Worm (Caenorhabditis elegans) whole organism, L1 larva: Measurements from ENCODE around the gene mrck-1.

Source experiments
- C04F5.9 ChIP-seq: sonication (generic microtip); optimal IDR thresholded peaks from 2 replicates; lab custom pipeline; 2016; ENCODE audit warnings: missing genetic modification characterization, missing compliant biosample characterization
- C16A3.4 ChIP-seq: fragments of 150-350 bp; optimal IDR thresholded peaks from 2 replicates; lab custom pipeline; 2014; ENCODE audit warnings: missing biosample characterization, missing genetic modification characterization
- C34B4.2 ChIP-seq: sonication (generic microtip); optimal IDR thresholded peaks from 2 replicates; lab custom pipeline; 2017; ENCODE audit warnings: mild to moderate bottlenecking, missing genetic modification characterization, missing compliant biosample characterization
- F16B12.6 ChIP-seq: fragments of 150-350 bp; optimal IDR thresholded peaks from 2 replicates; lab custom pipeline; 2014; ENCODE audit warnings: missing biosample characterization, missing genetic modification characterization
- ama-1 ChIP-seq: fragments of 150-350 bp; optimal IDR thresholded peaks from 2 replicates; lab custom pipeline; 2014
- blmp-1 ChIP-seq: fragments of 150-350 bp; optimal IDR thresholded peaks from 2 replicates; lab custom pipeline; 2014; ENCODE audit warnings: missing biosample characterization, missing genetic modification characterization
- ceh-63 ChIP-seq: fragments of 200-800 bp; sonication (Bioruptor generic); optimal IDR thresholded peaks from 2 replicates; lab custom pipeline; 2018; ENCODE audit warnings: mild to moderate bottlenecking, missing genetic modification characterization, missing compliant biosample characterization
- ceh-8 ChIP-seq: fragments of 200-800 bp; sonication (Bioruptor generic); optimal IDR thresholded peaks from 2 replicates; lab custom pipeline; 2018; ENCODE audit warnings: mild to moderate bottlenecking, missing genetic modification characterization, moderate library complexity, missing compliant biosample characterization
- efl-1 ChIP-seq, 4 experiments: fragments of 150-350 bp; optimal IDR thresholded peaks in 3 of 4; peaks in 1 of 4; 1 replicate in 1 of 4; 2 replicates in 3 of 4; lab custom pipeline; 2014; ENCODE audit warnings: missing biosample characterization in 2 of 4, missing genetic modification characterization in 2 of 4, missing genetic modification reagents in 2 of 4
- elt-2 ChIP-seq: sonication (generic microtip); optimal IDR thresholded peaks from 2 replicates; lab custom pipeline; 2016; ENCODE audit warnings: missing genetic modification characterization, mild to moderate bottlenecking, inconsistent platforms, missing compliant biosample characterization, missing genetic modification reagents
- elt-3 ChIP-seq, 6 experiments: fragments of 150-350 bp in 1 of 6; sonication (generic microtip); optimal IDR thresholded peaks; 2 replicates each; lab custom pipeline; 2017 to 2018; ENCODE audit warnings: missing biosample characterization in 6 of 6, missing genetic modification characterization in 6 of 6, inconsistent platforms in 1 of 6
- fkh-10 ChIP-seq: sonication (generic microtip); optimal IDR thresholded peaks from 2 replicates; lab custom pipeline; 2017; ENCODE audit warnings: missing biosample characterization, missing genetic modification reagents, missing genetic modification characterization
- fkh-4 ChIP-seq: sonication (generic microtip); optimal IDR thresholded peaks from 2 replicates; lab custom pipeline; 2016; ENCODE audit warnings: missing compliant biosample characterization, missing genetic modification characterization, borderline replicate concordance
- fkh-8 ChIP-seq: sonication (generic microtip); optimal IDR thresholded peaks from 2 replicates; lab custom pipeline; 2016; ENCODE audit warnings: mild to moderate bottlenecking, missing genetic modification characterization, missing compliant biosample characterization
- grh-1 ChIP-seq: fragments of 200-800 bp; sonication (Bioruptor generic); IDR thresholded peaks from 2 replicates; pipeline ENCODE4 v1.3.6; 2022; ENCODE audit warnings: missing genetic modification reagents, missing genetic modification characterization, missing compliant biosample characterization
- isw-1 ChIP-seq: fragments of 200-800 bp; sonication (Bioruptor generic); IDR thresholded peaks from 2 replicates; pipeline ENCODE4 v1.3.6; 2022; ENCODE audit warnings: missing genetic modification characterization, missing compliant biosample characterization
- jun-1 ChIP-seq: fragments of 150-350 bp; optimal IDR thresholded peaks from 2 replicates; lab custom pipeline; 2014; ENCODE audit warnings: missing biosample characterization, missing genetic modification reagents, missing genetic modification characterization
- lin-14 ChIP-seq: fragments of 200-800 bp; sonication (Bioruptor generic); optimal IDR thresholded peaks from 2 replicates; lab custom pipeline; 2018; ENCODE audit warnings: mild to moderate bottlenecking, missing genetic modification characterization, moderate library complexity, missing compliant biosample characterization
- lin-35 ChIP-seq, 2 experiments: fragments of 150-350 bp; optimal IDR thresholded peaks; 2 replicates each; lab custom pipeline; 2014; ENCODE audit warnings: missing biosample characterization in 2 of 2, missing genetic modification characterization in 2 of 2, missing genetic modification reagents in 2 of 2
- lsy-2 ChIP-seq, 2 experiments: fragments of 150-350 bp; optimal IDR thresholded peaks; 2 replicates each; lab custom pipeline; 2014; ENCODE audit warnings: missing biosample characterization in 2 of 2, missing genetic modification characterization in 2 of 2
- mdl-1 ChIP-seq, 2 experiments: fragments of 150-350 bp; optimal IDR thresholded peaks; 2 replicates each; lab custom pipeline; 2014 to 2017; ENCODE audit warnings: missing biosample characterization in 2 of 2, missing genetic modification characterization in 2 of 2, inconsistent platforms in 1 of 2
- mep-1 ChIP-seq: fragments of 150-350 bp; optimal IDR thresholded peaks from 2 replicates; lab custom pipeline; 2014; ENCODE audit warnings: missing biosample characterization, missing genetic modification characterization
- nhr-19 ChIP-seq: fragments of 200-800 bp; sonication (Bioruptor generic); conservative IDR thresholded peaks from 2 replicates; pipeline ENCODE4 v1.3.6; 2022; ENCODE audit warnings: missing genetic modification characterization, missing compliant biosample characterization
- nhr-20 ChIP-seq: sonication (generic microtip); optimal IDR thresholded peaks from 2 replicates; lab custom pipeline; 2016; ENCODE audit warnings: mild to moderate bottlenecking, missing genetic modification characterization, missing compliant biosample characterization
- nhr-237 ChIP-seq: fragments of 150-350 bp; optimal IDR thresholded peaks from 2 replicates; lab custom pipeline; 2014; ENCODE audit warnings: missing biosample characterization, missing genetic modification characterization
- nhr-28 ChIP-seq: fragments of 150-350 bp; optimal IDR thresholded peaks from 2 replicates; lab custom pipeline; 2014; ENCODE audit warnings: missing biosample characterization, missing genetic modification characterization
- nhr-47 ChIP-seq: sonication (generic microtip); optimal IDR thresholded peaks from 2 replicates; lab custom pipeline; 2016; ENCODE audit warnings: mild to moderate bottlenecking, missing genetic modification characterization, moderate library complexity, missing compliant biosample characterization
- nhr-71 ChIP-seq: sonication (generic microtip); optimal IDR thresholded peaks from 2 replicates; lab custom pipeline; 2016; ENCODE audit warnings: mild to moderate bottlenecking, missing genetic modification characterization, moderate library complexity, missing compliant biosample characterization
- nhr-76 ChIP-seq: sonication (generic microtip); optimal IDR thresholded peaks from 2 replicates; lab custom pipeline; 2017; ENCODE audit warnings: missing biosample characterization, missing genetic modification characterization
- nhr-77 ChIP-seq: fragments of 150-350 bp; optimal IDR thresholded peaks from 2 replicates; lab custom pipeline; 2014; ENCODE audit warnings: missing biosample characterization, missing genetic modification characterization
- nhr-85 ChIP-seq: sonication (generic microtip); peaks from one replicate; lab custom pipeline; 2016; ENCODE audit warnings: missing genetic modification characterization, inconsistent platforms, missing compliant biosample characterization
- pag-3 ChIP-seq: sonication (generic microtip); optimal IDR thresholded peaks from 2 replicates; lab custom pipeline; 2017; ENCODE audit warnings: missing genetic modification characterization, mild to moderate bottlenecking, missing compliant biosample characterization, antibody characterized with exemption, borderline replicate concordance; ENCODE audit not compliant: insufficient read depth
- rnt-1 ChIP-seq: sonication (generic microtip); optimal IDR thresholded peaks from 2 replicates; lab custom pipeline; 2016; ENCODE audit warnings: mild to moderate bottlenecking, missing genetic modification characterization, moderate library complexity, missing compliant biosample characterization
- snpc-4 ChIP-seq: fragments of 150-350 bp; optimal IDR thresholded peaks from 2 replicates; lab custom pipeline; 2014; ENCODE audit warnings: missing biosample characterization, missing genetic modification characterization
- snu-23 ChIP-seq: sonication (generic microtip); optimal IDR thresholded peaks from 2 replicates; lab custom pipeline; 2016; ENCODE audit warnings: missing genetic modification characterization, missing compliant biosample characterization
- swsn-7 ChIP-seq: sonication (generic microtip); optimal IDR thresholded peaks from 2 replicates; lab custom pipeline; 2016; ENCODE audit warnings: missing genetic modification characterization, missing compliant biosample characterization
- unc-86 ChIP-seq: sonication (generic microtip); optimal IDR thresholded peaks from 2 replicates; lab custom pipeline; 2016; ENCODE audit warnings: missing genetic modification characterization, missing compliant biosample characterization
- vab-15 ChIP-seq: sonication (generic microtip); optimal IDR thresholded peaks from 2 replicates; lab custom pipeline; 2017; ENCODE audit warnings: missing genotype, mild to moderate bottlenecking, missing genetic modification characterization, missing compliant biosample characterization
- xbp-1 ChIP-seq: sonication (generic microtip); optimal IDR thresholded peaks from 2 replicates; lab custom pipeline; 2016; ENCODE audit warnings: missing genetic modification characterization, missing compliant biosample characterization
- ztf-11 ChIP-seq, 2 experiments: sonication (generic microtip); optimal IDR thresholded peaks; 2 replicates each; lab custom pipeline; 2016 to 2017; ENCODE audit warnings: missing genetic modification characterization in 2 of 2, missing biosample characterization in 1 of 2, missing compliant biosample characterization in 1 of 2
- ztf-4 ChIP-seq: fragments of 150-350 bp; optimal IDR thresholded peaks from 2 replicates; lab custom pipeline; 2014; ENCODE audit warnings: missing biosample characterization, missing genetic modification characterization

The mrck-1 gene

DNA sequence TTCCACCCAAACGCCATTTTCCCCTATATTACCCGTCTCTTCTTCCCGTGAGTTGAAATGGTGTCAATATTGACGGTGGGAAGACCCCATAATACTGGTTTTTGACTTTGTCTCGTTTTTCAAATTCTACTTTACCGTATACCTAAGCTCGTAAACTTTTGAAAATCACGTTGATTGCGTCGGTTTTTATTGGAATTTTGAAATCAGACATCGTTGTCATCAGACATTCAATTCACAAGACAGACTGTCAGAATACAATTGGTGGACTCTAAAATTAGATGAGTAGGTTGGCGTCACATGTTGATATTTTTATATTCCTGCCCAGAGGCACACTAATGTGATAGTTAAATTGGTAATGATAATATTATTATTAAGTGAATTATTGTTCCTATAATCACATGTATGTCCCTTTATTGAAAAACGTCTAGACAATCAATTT lies 35.2 kb downstream of the mrck-1 start (continued):
- TF ChIP-seq mep-1 (peak; percentile 39), fkh-8 (tag; lab: Kevin White, UChicago) (no peak), elt-3 (tag; optimal IDR thresholded peaks at IDR 0.05; lab: Kevin White, UChicago) (peak in 2 of 6 experiments; percentile 21 to 31), blmp-1 (tag; lab: Kevin White, UChicago) (peak; percentile 25), ztf-11 (tag; optimal IDR thresholded peaks at IDR 0.05; lab: Kevin White, UChicago) (no peak), nhr-19 (GFP tag; lab: Robert Waterston, UW) (peak; percentile 23; the same call in 1 of the 2 replicates), mdl-1 (tag; optimal IDR thresholded peaks at IDR 0.05; lab: Kevin White, UChicago) (peak in 1 of 2 experiments; percentile 6), jun-1 (tag; lab: Kevin White, UChicago) (no peak), nhr-71 (peak; percentile 73), elt-2 (tag; lab: Kevin White, UChicago) (no peak), nhr-77 (tag; lab: Kevin White, UChicago) (peak; percentile 19), lsy-2 (tag; optimal IDR thresholded peaks at IDR 0.05; lab: Kevin White, UChicago) (peak in 1 of 2 experiments; percentile 75), fkh-4 (tag; lab: Kevin White, UChicago) (no peak), snu-23 (peak; percentile 36), isw-1 (GFP tag; lab: Robert Waterston, UW) (no peak), snpc-4 (tag; lab: Kevin White, UChicago) (no peak), C34B4.2 (tag; lab: Kevin White, UChicago) (no peak), ceh-8 (peak; percentile 76), nhr-237 (tag; lab: Kevin White, UChicago) (no peak), unc-86 (tag; lab: Kevin White, UChicago) (no peak)

DNA sequence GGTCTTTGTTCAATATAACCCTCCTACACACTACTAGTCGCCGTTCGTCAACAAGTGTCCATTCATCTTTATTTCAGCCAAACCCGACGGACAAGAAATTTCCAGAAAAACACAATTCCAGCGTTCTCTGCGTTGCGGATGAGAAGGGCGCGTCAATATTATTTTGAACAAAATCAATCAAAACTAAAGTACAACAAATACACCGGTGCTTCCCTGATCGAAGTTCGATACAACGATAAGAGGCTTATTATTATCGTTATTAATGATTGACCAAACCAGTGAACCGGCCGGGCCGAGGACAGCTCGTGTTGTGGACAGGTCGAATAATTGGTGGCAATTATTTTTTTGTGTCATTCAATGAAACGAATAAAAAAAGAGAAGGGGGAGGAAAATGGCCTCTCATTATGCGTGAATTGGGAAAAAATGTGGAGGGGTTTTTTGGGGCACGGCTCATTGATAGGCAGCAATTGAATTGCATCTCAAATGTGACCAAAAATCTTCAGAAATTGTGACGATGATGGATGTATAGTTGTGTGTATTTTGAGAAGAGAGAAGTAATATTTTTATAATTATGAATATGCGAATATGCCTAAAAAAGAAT lies 36.4 kb downstream of the mrck-1 start:
- TF ChIP-seq ama-1 (lab: Kevin White, UChicago) (no peak), xbp-1 (tag; lab: Kevin White, UChicago) (peak; percentile 24), lsy-2 (tag; optimal IDR thresholded peaks at IDR 0.05; lab: Kevin White, UChicago) (peak in 1 of 2 experiments; percentile 7), nhr-85 (tag; lab: Kevin White, UChicago) (peak; percentile 70), nhr-76 (tag; lab: Kevin White, UChicago) (no peak), elt-2 (tag; lab: Kevin White, UChicago) (peak; percentile 37), fkh-10 (no peak), ztf-4 (tag; lab: Kevin White, UChicago) (no peak), F16B12.6 (tag; lab: Kevin White, UChicago) (no peak), snu-23 (peak; percentile 1), fkh-8 (tag; lab: Kevin White, UChicago) (peak; percentile 18), blmp-1 (tag; lab: Kevin White, UChicago) (peak; percentile 13), nhr-20 (tag; lab: Kevin White, UChicago) (no peak), pag-3 (no peak), lin-35 (GFP tag; optimal IDR thresholded peaks at IDR 0.05; lab: Kevin White, UChicago) (peak in 1 of 2 experiments; percentile 28), nhr-71 (peak; percentile 33), efl-1 (optimal IDR thresholded peaks at IDR 0.05; lab: Kevin White, UChicago) (peak in 1 of 2 experiments; percentile 2), efl-1 (GFP tag; optimal IDR thresholded peaks at IDR 0.05 in 1 of 2; lab: Kevin White, UChicago) (peak in 1 of 2 experiments; percentile 90), nhr-28 (tag; lab: Kevin White, UChicago) (no peak), nhr-47 (tag; lab: Kevin White, UChicago) (peak; percentile 35), mep-1 (peak; percentile 15), C04F5.9 (no peak), swsn-7 (peak; percentile 36), vab-15 (tag; lab: Kevin White, UChicago) (no peak), rnt-1 (tag; lab: Kevin White, UChicago) (no peak), grh-1 (GFP tag; lab: Robert Waterston, UW) (0 out of 2 replicates have a peak, but pooled peaks have one; percentile 25), ceh-63 (GFP tag; lab: Kevin White, UChicago) (no peak), lin-14 (peak; percentile 79), nhr-19 (GFP tag; lab: Robert Waterston, UW) (no peak), C16A3.4 (no peak)
